Worm (Caenorhabditis elegans): ENCODE results near the gene cdf-1.

cdf-1 gene

ce11 chrX:6517025-6517770, 12.3 kb upstream of the cdf-1 start (continued):
- no peak for TF ChIP-seq pha-4 (GFP tag; IDR thresholded peaks at IDR 0.05)
- no peak for TF ChIP-seq pha-4 (tag; optimal IDR thresholded peaks at IDR 0.05)
- no peak for TF ChIP-seq fkh-10 (GFP tag; optimal IDR thresholded peaks at IDR 0.05)
- TF ChIP-seq R02D3.7 (tag; optimal IDR thresholded peaks at IDR 0.05), result no peak
- TF ChIP-seq mes-2 (tag; optimal IDR thresholded peaks at IDR 0.05; ENCODE audit: poor library complexity, severe bottlenecking), result no peak
- peak; percentile 81 for TF ChIP-seq ceh-20 (GFP tag; IDR thresholded peaks at IDR 0.05)
- no peak for TF ChIP-seq mdt-29 (GFP tag; IDR thresholded peaks at IDR 0.05)
- TF ChIP-seq daf-8 (GFP tag; IDR thresholded peaks at IDR 0.05), result no peak
- TF ChIP-seq pqm-1 (tag; optimal IDR thresholded peaks at IDR 0.05), result peak; percentile 50
- no peak for TF ChIP-seq spr-3 (GFP tag; optimal IDR thresholded peaks at IDR 0.05)
- TF ChIP-seq nhr-48 (tag; optimal IDR thresholded peaks at IDR 0.05), result no peak
- no peak for TF ChIP-seq attf-4 (tag; optimal IDR thresholded peaks at IDR 0.05)
- no peak for TF ChIP-seq Y105C5A.15 (GFP tag; IDR thresholded peaks at IDR 0.05)
- no peak for TF ChIP-seq madf-9 (GFP tag; conservative IDR thresholded peaks at IDR 0.05)
- no peak for TF ChIP-seq hmg-1.1 (GFP tag; IDR thresholded peaks at IDR 0.05)
- no peak for TF ChIP-seq ceh-28 (tag; optimal IDR thresholded peaks at IDR 0.05)
- no peak for TF ChIP-seq mxl-3 (GFP tag; optimal IDR thresholded peaks at IDR 0.05)
- peak in 1 of 2 experiments; percentile 39 for TF ChIP-seq unc-62 (GFP tag; optimal IDR thresholded peaks at IDR 0.05 in 1 of 2)
- TF ChIP-seq unc-62 (tag; optimal IDR thresholded peaks at IDR 0.05), result no peak
- TF ChIP-seq snpc-1.2 (GFP tag; IDR thresholded peaks at IDR 0.05), result no peak
- peak in 1 of 2 experiments; percentile 44 for TF ChIP-seq lsy-2 (tag; optimal IDR thresholded peaks at IDR 0.05)
- TF ChIP-seq nhr-111 (GFP tag; optimal IDR thresholded peaks at IDR 0.05), result no peak
- TF ChIP-seq D1046.2 (GFP tag; IDR thresholded peaks at IDR 0.05), result no peak
- TF ChIP-seq zip-11 (GFP tag; IDR thresholded peaks at IDR 0.05), result no peak
- no peak for TF ChIP-seq tag-97 (GFP tag; IDR thresholded peaks at IDR 0.05)
- no peak for TF ChIP-seq ctbp-1 (GFP tag; IDR thresholded peaks at IDR 0.05)
- no peak for TF ChIP-seq egl-27 (tag; optimal IDR thresholded peaks at IDR 0.05)
- TF ChIP-seq php-3 (GFP tag; IDR thresholded peaks at IDR 0.05), result peak; percentile 93
- TF ChIP-seq egl-43 (GFP tag; IDR thresholded peaks at IDR 0.05), result no peak
- peak; percentile 61 for TF ChIP-seq hlh-30 (tag; optimal IDR thresholded peaks at IDR 0.05; ENCODE audit: insufficient read depth)
- no peak for TF ChIP-seq mxl-2 (GFP tag; conservative IDR thresholded peaks at IDR 0.05)
- no peak for TF ChIP-seq daf-19 (GFP tag; conservative IDR thresholded peaks at IDR 0.05)
- no peak for TF ChIP-seq nhr-6 (tag; optimal IDR thresholded peaks at IDR 0.05)
- TF ChIP-seq ceh-82 (tag; optimal IDR thresholded peaks at IDR 0.05), result no peak
- TF ChIP-seq hlh-11 (tag; optimal IDR thresholded peaks at IDR 0.05), result peak; percentile 79
- no peak for TF ChIP-seq T20F7.1 (GFP tag; optimal IDR thresholded peaks at IDR 0.05)
- no peak for TF ChIP-seq zfp-2 (tag; optimal IDR thresholded peaks at IDR 0.05)
- TF ChIP-seq nhr-42 (GFP tag; IDR thresholded peaks at IDR 0.05), result no peak
- no peak for TF ChIP-seq nhr-11 (tag; optimal IDR thresholded peaks at IDR 0.05)
- TF ChIP-seq ztf-11 (tag; optimal IDR thresholded peaks at IDR 0.05), result no peak
- no peak for TF ChIP-seq zag-1 (tag; optimal IDR thresholded peaks at IDR 0.05)
- no peak for TF ChIP-seq zfp-3 (GFP tag; conservative IDR thresholded peaks at IDR 0.05)
- TF ChIP-seq rbr-2 (tag; optimal IDR thresholded peaks at IDR 0.05), result no peak
- TF ChIP-seq snpc-4 (tag; optimal IDR thresholded peaks at IDR 0.05), result no peak
- no peak for TF ChIP-seq daf-16 (GFP tag; optimal IDR thresholded peaks at IDR 0.05)
- TF ChIP-seq daf-16 (tag; optimal IDR thresholded peaks at IDR 0.05), result peak; percentile 95
- no peak for TF ChIP-seq arid-1 (GFP tag; conservative IDR thresholded peaks at IDR 0.05)
- no peak for TF ChIP-seq aha-1 (tag)
- TF ChIP-seq cey-2 (tag; optimal IDR thresholded peaks at IDR 0.05; ENCODE audit: borderline replicate concordance, insufficient read depth), result no peak
- peak; percentile 58 for TF ChIP-seq set-16 (GFP tag; IDR thresholded peaks at IDR 0.05)
- TF ChIP-seq nhr-25 (tag; optimal IDR thresholded peaks at IDR 0.05; ENCODE audit: borderline replicate concordance, insufficient read depth), result no peak

Data from whole organism, L4 larva.